Worm (Caenorhabditis elegans): Measurements from ENCODE around the gene F46H6.5.

F46H6.5 gene

DNA sequence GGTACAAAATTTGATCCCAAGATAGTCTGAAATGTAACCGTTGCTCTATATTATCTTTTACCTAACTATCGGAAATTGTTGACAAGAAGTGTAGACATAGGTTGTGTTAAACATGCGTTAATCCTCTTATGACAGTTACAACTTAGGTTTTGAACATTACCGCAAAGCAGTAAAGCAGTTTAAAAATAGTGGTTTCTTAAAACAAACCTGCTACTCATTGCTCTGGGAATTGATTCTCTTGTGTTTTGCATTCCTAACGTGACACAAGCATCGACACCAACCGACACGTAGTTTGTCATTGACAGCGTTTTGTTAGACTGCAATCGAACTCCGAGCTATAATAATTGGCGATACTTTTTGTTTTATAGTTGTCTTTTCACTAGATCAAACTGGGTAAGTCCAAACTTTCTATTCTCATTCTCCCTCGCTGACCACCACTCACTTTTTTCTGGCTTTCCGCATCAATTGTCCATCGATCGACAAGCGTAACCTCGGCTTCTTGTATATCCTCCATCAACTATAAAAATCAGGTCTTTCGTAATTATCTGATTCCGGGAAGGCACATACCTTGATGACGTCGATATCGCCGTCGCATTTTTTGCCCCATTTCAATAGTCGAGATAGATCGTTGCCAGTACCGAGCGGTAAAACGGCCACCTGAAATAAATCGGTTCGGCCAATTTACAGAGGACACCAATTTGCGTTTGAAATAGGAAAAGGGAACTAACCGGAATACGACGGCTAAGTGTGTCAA, 4.0 kb upstream of the F46H6.5 start:
- TF ChIP-seq ama-1 (optimal IDR thresholded peaks at IDR 0.05), result no peak
- no peak for TF ChIP-seq ama-1 (GFP tag; optimal IDR thresholded peaks at IDR 0.05)
- TF ChIP-seq F39B2.1 (GFP tag; IDR thresholded peaks at IDR 0.05), result no peak
- TF ChIP-seq aptf-2 (GFP tag; conservative IDR thresholded peaks at IDR 0.05), result no peak
- TF ChIP-seq tlf-1 (GFP tag; optimal IDR thresholded peaks at IDR 0.05), result no peak
- no peak for TF ChIP-seq nhr-120 (GFP tag; IDR thresholded peaks at IDR 0.05)
- no peak for TF ChIP-seq chd-7 (tag; optimal IDR thresholded peaks at IDR 0.05)
- no peak for TF ChIP-seq athp-1 (tag; optimal IDR thresholded peaks at IDR 0.05)
- no peak for TF ChIP-seq snpc-1.3 (tag; optimal IDR thresholded peaks at IDR 0.05; ENCODE audit: insufficient read depth)
- no peak for TF ChIP-seq ztf-18 (tag; optimal IDR thresholded peaks at IDR 0.05)
- TF ChIP-seq die-1 (tag; optimal IDR thresholded peaks at IDR 0.05), result no peak
- no peak for TF ChIP-seq K11D2.4 (GFP tag; IDR thresholded peaks at IDR 0.05)
- no peak for TF ChIP-seq hsf-1 (GFP tag; IDR thresholded peaks at IDR 0.05)
- no peak for TF ChIP-seq repo-1 (tag; optimal IDR thresholded peaks at IDR 0.05)
- no peak for TF ChIP-seq gei-17 (GFP tag; optimal IDR thresholded peaks at IDR 0.05)

DNA sequence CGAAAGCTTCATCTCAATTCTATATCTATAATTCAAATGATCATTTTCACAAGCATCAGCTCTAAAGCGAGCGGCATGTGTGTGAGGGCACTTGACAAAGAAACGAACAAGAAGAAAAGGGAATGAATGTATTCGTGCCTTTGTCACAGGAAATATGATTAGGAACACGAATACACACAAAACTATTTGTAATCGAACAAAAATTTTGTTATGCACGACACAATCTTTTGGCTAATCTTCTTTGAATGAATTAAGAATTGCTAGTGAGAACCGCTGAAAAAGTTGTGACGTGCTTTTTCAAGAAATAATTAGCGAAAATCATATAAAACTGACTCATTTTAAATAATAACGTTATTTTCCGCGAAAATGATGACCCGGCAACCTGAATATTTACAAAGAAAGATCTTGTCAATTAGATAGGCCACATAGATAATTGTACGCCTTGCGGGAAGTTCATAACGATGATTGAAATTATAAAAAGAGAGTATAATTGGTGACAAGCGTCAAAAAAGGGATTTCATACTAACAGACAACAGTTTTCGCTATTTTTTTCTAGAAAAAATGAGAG, 1.5 kb upstream of the F46H6.5 start:
- TF ChIP-seq snpc-4 (GFP tag; optimal IDR thresholded peaks at IDR 0.05), result no peak
- TF ChIP-seq snpc-4 (tag; optimal IDR thresholded peaks at IDR 0.05), result no peak
- TF ChIP-seq C06A6.2 (GFP tag; conservative IDR thresholded peaks at IDR 0.05), result no peak

DNA sequence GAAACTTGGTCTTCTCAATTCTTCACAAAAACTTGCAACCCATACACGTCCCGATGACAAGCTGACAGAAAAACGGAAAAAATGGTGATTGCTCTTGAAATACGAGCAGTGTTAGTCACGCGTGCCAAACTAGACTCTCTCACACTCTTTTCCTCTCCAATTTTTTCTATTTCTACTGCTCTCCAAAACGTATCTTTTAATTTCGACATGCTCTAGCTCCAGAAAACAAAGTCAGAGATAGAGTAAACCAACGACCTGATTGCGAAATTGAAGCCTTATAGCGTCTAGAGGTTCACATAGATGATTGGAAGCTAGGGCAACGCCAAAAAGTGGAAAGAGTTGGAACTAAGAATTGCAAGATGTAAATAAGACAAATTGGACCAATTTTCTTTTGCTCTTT, 1.6 kb downstream of the F46H6.5 start:
- TF ChIP-seq cebp-1 (GFP tag; IDR thresholded peaks at IDR 0.05) (no peak), cebp-1 (tag; optimal IDR thresholded peaks at IDR 0.05) (peak; percentile 91), ZK185.1 (tag; optimal IDR thresholded peaks at IDR 0.05; ENCODE audit: poor library complexity, severe bottlenecking) (no peak)

DNA sequence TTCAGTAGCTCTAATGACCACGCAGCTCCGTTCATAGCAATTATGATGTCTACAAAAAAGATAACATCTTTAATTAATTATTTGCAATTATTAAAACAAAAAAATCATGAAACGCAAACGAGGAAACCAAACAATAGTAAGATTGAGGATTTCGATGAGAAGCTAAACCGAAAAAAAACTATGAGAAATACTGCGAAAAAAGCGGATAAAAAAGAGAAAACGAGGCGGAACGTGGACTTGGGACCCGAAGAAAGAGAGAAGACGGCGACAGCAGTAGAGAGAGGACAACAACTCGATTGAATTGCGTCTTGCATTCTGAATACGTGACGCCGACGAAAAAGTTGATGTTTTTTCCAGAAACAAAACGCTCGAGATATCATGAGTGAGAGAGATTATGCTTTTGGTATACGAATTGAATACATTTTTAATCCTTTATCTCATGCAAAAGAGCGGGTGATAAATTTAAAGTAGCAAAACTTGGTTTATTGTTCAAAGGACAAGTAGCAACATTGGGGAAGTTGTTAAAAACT, 3.1 kb downstream of the F46H6.5 start, which contains the start of gene ncr-1:
ncr-1 (minus strand) TSS at position 51 of the 530 bp plus-strand sequence.
- TF ChIP-seq lag-1 (GFP tag; IDR thresholded peaks at IDR 0.05) (no peak), Y95B8A.8 (GFP tag; IDR thresholded peaks at IDR 0.05) (no peak), F55B11.4 (tag; optimal IDR thresholded peaks at IDR 0.05; ENCODE audit: borderline replicate concordance, insufficient read depth) (no peak), ztf-6 (GFP tag; IDR thresholded peaks at IDR 0.05) (no peak), bed-1 (GFP tag; IDR thresholded peaks at IDR 0.05) (no peak), somi-1 (GFP tag; optimal IDR thresholded peaks at IDR 0.05) (no peak), B0019.2 (GFP tag; conservative IDR thresholded peaks at IDR 0.05) (no peak), lsl-1 (GFP tag; optimal IDR thresholded peaks at IDR 0.05) (no peak), sea-2 (GFP tag; IDR thresholded peaks at IDR 0.05) (no peak), dpl-1 (GFP tag; optimal IDR thresholded peaks at IDR 0.05) (no peak), F10E7.11 (tag; optimal IDR thresholded peaks at IDR 0.05) (no peak), lir-1 (GFP tag; conservative IDR thresholded peaks at IDR 0.05) (no peak), egl-44 (GFP tag; IDR thresholded peaks at IDR 0.05) (no peak), madf-8 (GFP tag; conservative IDR thresholded peaks at IDR 0.05) (no peak), snpc-4 (GFP tag; optimal IDR thresholded peaks at IDR 0.05) (no peak), snpc-4 (tag; optimal IDR thresholded peaks at IDR 0.05) (no peak)

All from whole organism, young adult.